Worm (Caenorhabditis elegans) whole organism, L1 larva: ENCODE data around the gene cebp-1.
A peak's percentile ranks its signal among the peaks of the same experiment; 100 is the strongest.

ENCODE experiments used
- blmp-1 ChIP-seq: fragments of 150-350 bp; optimal IDR thresholded peaks from 2 replicates; lab custom pipeline; 2014; ENCODE audit warnings: missing biosample characterization, missing genetic modification characterization
- ceh-8 ChIP-seq: fragments of 200-800 bp; sonication (Bioruptor generic); optimal IDR thresholded peaks from 2 replicates; lab custom pipeline; 2018; ENCODE audit warnings: mild to moderate bottlenecking, missing genetic modification characterization, moderate library complexity, missing compliant biosample characterization
- ceh-82 ChIP-seq, 3 experiments: fragments of 150-350 bp in 1 of 3; sonication (generic microtip) in 2 of 3; optimal IDR thresholded peaks; 2 replicates each; lab custom pipeline; 2014 to 2017; ENCODE audit warnings: missing biosample characterization in 3 of 3, missing genetic modification characterization in 3 of 3
- efl-1 ChIP-seq, 4 experiments: fragments of 150-350 bp; optimal IDR thresholded peaks in 3 of 4; peaks in 1 of 4; 1 replicate in 1 of 4; 2 replicates in 3 of 4; lab custom pipeline; 2014; ENCODE audit warnings: missing biosample characterization in 2 of 4, missing genetic modification characterization in 2 of 4, missing genetic modification reagents in 2 of 4
- elt-3 ChIP-seq, 6 experiments: fragments of 150-350 bp in 1 of 6; sonication (generic microtip); optimal IDR thresholded peaks; 2 replicates each; lab custom pipeline; 2017 to 2018; ENCODE audit warnings: missing biosample characterization in 6 of 6, missing genetic modification characterization in 6 of 6, inconsistent platforms in 1 of 6
- lin-15B ChIP-seq: fragments of 150-350 bp; sonication (generic microtip); optimal IDR thresholded peaks from 3 replicates; lab custom pipeline; 2014; ENCODE audit warnings: missing biosample characterization, missing genetic modification characterization
- lsy-2 ChIP-seq, 2 experiments: fragments of 150-350 bp; optimal IDR thresholded peaks; 2 replicates each; lab custom pipeline; 2014; ENCODE audit warnings: missing biosample characterization in 2 of 2, missing genetic modification characterization in 2 of 2
- nhr-237 ChIP-seq: fragments of 150-350 bp; optimal IDR thresholded peaks from 2 replicates; lab custom pipeline; 2014; ENCODE audit warnings: missing biosample characterization, missing genetic modification characterization
- nhr-76 ChIP-seq: sonication (generic microtip); optimal IDR thresholded peaks from 2 replicates; lab custom pipeline; 2017; ENCODE audit warnings: missing biosample characterization, missing genetic modification characterization
- nhr-77 ChIP-seq: fragments of 150-350 bp; optimal IDR thresholded peaks from 2 replicates; lab custom pipeline; 2014; ENCODE audit warnings: missing biosample characterization, missing genetic modification characterization
- tbx-2 ChIP-seq: sonication (generic microtip); optimal IDR thresholded peaks from 2 replicates; lab custom pipeline; 2016; ENCODE audit warnings: missing genetic modification characterization, missing compliant biosample characterization
- unc-130 ChIP-seq: fragments of 150-350 bp; optimal IDR thresholded peaks from 2 replicates; lab custom pipeline; 2017; ENCODE audit warnings: missing biosample characterization, missing genetic modification characterization, inconsistent platforms
- zag-1 ChIP-seq: fragments of 150-350 bp; optimal IDR thresholded peaks from 2 replicates; lab custom pipeline; 2014; ENCODE audit warnings: missing biosample characterization, missing genetic modification characterization

DNA sequence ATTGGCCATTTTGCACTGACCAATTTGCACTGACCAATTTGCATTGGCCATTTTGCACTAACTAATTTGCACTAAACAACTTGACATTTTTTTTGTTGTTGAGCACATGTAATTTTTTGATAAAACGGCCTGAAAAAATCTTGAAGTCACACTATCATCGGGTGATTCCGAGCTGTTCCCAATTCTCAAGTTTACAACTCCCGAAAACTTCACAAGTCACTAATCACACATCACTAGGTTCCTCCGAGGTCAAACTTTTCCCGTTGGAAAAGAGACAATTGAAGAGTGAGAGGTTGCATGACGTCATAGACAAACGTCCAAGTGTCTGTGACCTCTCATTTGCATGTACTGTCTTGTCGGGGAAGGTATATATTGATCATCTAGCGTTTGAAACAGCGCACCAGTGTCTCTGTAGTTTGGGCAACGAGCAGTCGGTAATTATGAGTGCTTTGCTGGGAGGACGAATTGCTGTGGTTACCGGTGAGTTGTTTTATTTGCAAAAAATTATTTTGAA lies 32.5 kb upstream of the cebp-1 start, which contains the start of the genes D1005.10 and dhs-25:
- no peak for TF ChIP-seq nhr-237 (tag; lab: Kevin White, UChicago)
- TF ChIP-seq ceh-82 (tag; optimal IDR thresholded peaks at IDR 0.05; lab: Kevin White, UChicago): peak; percentile 37 to 66 (median 50)
- TF ChIP-seq blmp-1 (tag; lab: Kevin White, UChicago): peak; percentile 82
- TF ChIP-seq nhr-76 (tag; lab: Kevin White, UChicago): no peak
- TF ChIP-seq zag-1 (tag; lab: Kevin White, UChicago): no peak
- TF ChIP-seq unc-130 (tag; lab: Kevin White, UChicago): peak; percentile 68
- TF ChIP-seq tbx-2: peak; percentile 85
- TF ChIP-seq efl-1 (optimal IDR thresholded peaks at IDR 0.05; lab: Kevin White, UChicago): peak; percentile 52 to 54
- TF ChIP-seq efl-1 (GFP tag; optimal IDR thresholded peaks at IDR 0.05 in 1 of 2; lab: Kevin White, UChicago): peak in 1 of 2 experiments; percentile 71
- no peak for TF ChIP-seq ceh-8
- no peak for TF ChIP-seq lin-15B (tag; lab: Kevin White, UChicago)
- peak in 2 of 6 experiments; percentile 67 to 82 for TF ChIP-seq elt-3 (tag; optimal IDR thresholded peaks at IDR 0.05; lab: Kevin White, UChicago)
- peak; percentile 89 for TF ChIP-seq nhr-77 (tag; lab: Kevin White, UChicago)
- TF ChIP-seq lsy-2 (tag; optimal IDR thresholded peaks at IDR 0.05; lab: Kevin White, UChicago): peak; percentile 71 to 77
